Fruit fly (Drosophila melanogaster) whole organism: Measurements from ENCODE around the gene CG10182.

Source experiments
- CG8478 ChIP-seq: fragments of >200 bp; optimal IDR thresholded peaks from 2 replicates; lab custom pipeline; 2018; ENCODE audit warnings: inconsistent platforms
- EcR ChIP-seq, 2 experiments: fragments of >200 bp; optimal IDR thresholded peaks; 2 replicates each; lab custom pipeline; 2017; ENCODE audit warnings: missing biosample characterization in 2 of 2, missing genetic modification characterization in 2 of 2, missing genetic modification reagents in 2 of 2
- psq ChIP-seq: fragments of >200 bp; optimal IDR thresholded peaks from 2 replicates; lab custom pipeline; 2017
- usp ChIP-seq: fragments of >200 bp; optimal IDR thresholded peaks from 2 replicates; lab custom pipeline; 2017; ENCODE audit warnings: missing biosample characterization, missing genetic modification characterization, mixed read lengths

DNA sequence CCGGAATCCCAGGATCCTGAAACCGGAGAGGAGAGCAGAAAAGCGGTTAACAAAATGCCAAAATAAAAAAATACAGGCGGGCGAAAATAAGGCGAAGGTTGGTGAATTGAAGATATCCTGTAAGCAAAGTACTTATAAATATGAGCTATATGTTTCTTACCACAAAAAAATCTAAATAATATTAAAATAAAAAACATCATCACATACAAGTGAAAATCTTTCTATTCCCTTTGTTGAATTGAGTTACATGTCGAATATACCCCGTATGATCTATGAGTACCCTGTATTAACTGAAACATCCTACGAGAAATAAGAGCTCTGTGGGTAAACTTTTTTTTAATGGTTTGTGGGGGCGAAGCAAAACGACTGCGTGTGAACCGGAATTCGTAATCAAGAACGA lies 22.5 kb upstream of the CG10182 start:
- TF ChIP-seq EcR (GFP tag; optimal IDR thresholded peaks at IDR 0.05; lab: Kevin White, UChicago) = no peak
- no peak for TF ChIP-seq CG8478 (lab: Kevin White, UChicago)
- no peak for TF ChIP-seq usp (GFP tag; lab: Kevin White, UChicago)
- no peak for TF ChIP-seq psq
